Worm (Caenorhabditis elegans) whole organism, L1 larva: ENCODE measurements around the gene C46F9.5.
A peak's percentile ranks its signal among the peaks of the same experiment; 100 is the strongest.

Source experiments
- C16A3.4 ChIP-seq: fragments of 150-350 bp; optimal IDR thresholded peaks from 2 replicates; lab custom pipeline; 2014; ENCODE audit warnings: missing biosample characterization, missing genetic modification characterization
- C34B4.2 ChIP-seq: sonication (generic microtip); optimal IDR thresholded peaks from 2 replicates; lab custom pipeline; 2017; ENCODE audit warnings: mild to moderate bottlenecking, missing genetic modification characterization, missing compliant biosample characterization
- Y116A8C.19 ChIP-seq: sonication (generic microtip); optimal IDR thresholded peaks from 2 replicates; lab custom pipeline; 2016; ENCODE audit warnings: missing compliant biosample characterization, missing genetic modification characterization, borderline replicate concordance
- alr-1 ChIP-seq: fragments of 200-800 bp; sonication (Bioruptor generic); optimal IDR thresholded peaks from 2 replicates; lab custom pipeline; 2018; ENCODE audit warnings: borderline replicate concordance, mild to moderate bottlenecking, missing genetic modification characterization, missing compliant biosample characterization
- blmp-1 ChIP-seq: fragments of 150-350 bp; optimal IDR thresholded peaks from 2 replicates; lab custom pipeline; 2014; ENCODE audit warnings: missing biosample characterization, missing genetic modification characterization
- ceh-82 ChIP-seq, 3 experiments: fragments of 150-350 bp in 1 of 3; sonication (generic microtip) in 2 of 3; optimal IDR thresholded peaks; 2 replicates each; lab custom pipeline; 2014 to 2017; ENCODE audit warnings: missing biosample characterization in 3 of 3, missing genetic modification characterization in 3 of 3
- ces-1 ChIP-seq: fragments of 150-350 bp; optimal IDR thresholded peaks from 2 replicates; lab custom pipeline; 2014; ENCODE audit warnings: missing biosample characterization, missing genetic modification reagents, missing genetic modification characterization
- dsc-1 ChIP-seq: sonication (generic microtip); optimal IDR thresholded peaks from 2 replicates; lab custom pipeline; 2016; ENCODE audit warnings: mild to moderate bottlenecking, missing genetic modification characterization, missing compliant biosample characterization
- efl-1 ChIP-seq, 4 experiments: fragments of 150-350 bp; optimal IDR thresholded peaks in 3 of 4; peaks in 1 of 4; 1 replicate in 1 of 4; 2 replicates in 3 of 4; lab custom pipeline; 2014; ENCODE audit warnings: missing biosample characterization in 2 of 4, missing genetic modification characterization in 2 of 4, missing genetic modification reagents in 2 of 4
- elt-2 ChIP-seq: sonication (generic microtip); optimal IDR thresholded peaks from 2 replicates; lab custom pipeline; 2016; ENCODE audit warnings: missing genetic modification characterization, mild to moderate bottlenecking, inconsistent platforms, missing compliant biosample characterization, missing genetic modification reagents
- elt-3 ChIP-seq, 6 experiments: fragments of 150-350 bp in 1 of 6; sonication (generic microtip); optimal IDR thresholded peaks; 2 replicates each; lab custom pipeline; 2017 to 2018; ENCODE audit warnings: missing biosample characterization in 6 of 6, missing genetic modification characterization in 6 of 6, inconsistent platforms in 1 of 6
- fkh-10 ChIP-seq: sonication (generic microtip); optimal IDR thresholded peaks from 2 replicates; lab custom pipeline; 2017; ENCODE audit warnings: missing biosample characterization, missing genetic modification reagents, missing genetic modification characterization
- fos-1 ChIP-seq: fragments of 150-350 bp; optimal IDR thresholded peaks from 2 replicates; lab custom pipeline; 2014; ENCODE audit warnings: missing biosample characterization, missing genetic modification characterization
- hlh-17 ChIP-seq: fragments of 200-800 bp; sonication (Bioruptor generic); optimal IDR thresholded peaks from 2 replicates; lab custom pipeline; 2018; ENCODE audit warnings: missing genetic modification characterization, mild to moderate bottlenecking, missing compliant biosample characterization, moderate library complexity, borderline replicate concordance
- isw-1 ChIP-seq: fragments of 200-800 bp; sonication (Bioruptor generic); IDR thresholded peaks from 2 replicates; pipeline ENCODE4 v1.3.6; 2022; ENCODE audit warnings: missing genetic modification characterization, missing compliant biosample characterization
- lin-13 ChIP-seq: fragments of 150-350 bp; optimal IDR thresholded peaks from 2 replicates; lab custom pipeline; 2014; ENCODE audit warnings: missing biosample characterization, missing genetic modification reagents, missing genetic modification characterization
- lsy-2 ChIP-seq, 2 experiments: fragments of 150-350 bp; optimal IDR thresholded peaks; 2 replicates each; lab custom pipeline; 2014; ENCODE audit warnings: missing biosample characterization in 2 of 2, missing genetic modification characterization in 2 of 2
- mef-2 ChIP-seq: fragments of 150-350 bp; optimal IDR thresholded peaks from 2 replicates; lab custom pipeline; 2014; ENCODE audit warnings: missing biosample characterization, missing genetic modification characterization
- mep-1 ChIP-seq: fragments of 150-350 bp; optimal IDR thresholded peaks from 2 replicates; lab custom pipeline; 2014; ENCODE audit warnings: missing biosample characterization, missing genetic modification characterization
- nhr-19 ChIP-seq: fragments of 200-800 bp; sonication (Bioruptor generic); conservative IDR thresholded peaks from 2 replicates; pipeline ENCODE4 v1.3.6; 2022; ENCODE audit warnings: missing genetic modification characterization, missing compliant biosample characterization
- nhr-20 ChIP-seq: sonication (generic microtip); optimal IDR thresholded peaks from 2 replicates; lab custom pipeline; 2016; ENCODE audit warnings: mild to moderate bottlenecking, missing genetic modification characterization, missing compliant biosample characterization
- nhr-237 ChIP-seq: fragments of 150-350 bp; optimal IDR thresholded peaks from 2 replicates; lab custom pipeline; 2014; ENCODE audit warnings: missing biosample characterization, missing genetic modification characterization
- nhr-28 ChIP-seq: fragments of 150-350 bp; optimal IDR thresholded peaks from 2 replicates; lab custom pipeline; 2014; ENCODE audit warnings: missing biosample characterization, missing genetic modification characterization
- nhr-76 ChIP-seq: sonication (generic microtip); optimal IDR thresholded peaks from 2 replicates; lab custom pipeline; 2017; ENCODE audit warnings: missing biosample characterization, missing genetic modification characterization
- nhr-77 ChIP-seq: fragments of 150-350 bp; optimal IDR thresholded peaks from 2 replicates; lab custom pipeline; 2014; ENCODE audit warnings: missing biosample characterization, missing genetic modification characterization
- nhr-84 ChIP-seq: sonication (generic microtip); optimal IDR thresholded peaks from 2 replicates; lab custom pipeline; 2017; ENCODE audit warnings: missing biosample characterization, missing genetic modification characterization
- rnt-1 ChIP-seq: sonication (generic microtip); optimal IDR thresholded peaks from 2 replicates; lab custom pipeline; 2016; ENCODE audit warnings: mild to moderate bottlenecking, missing genetic modification characterization, moderate library complexity, missing compliant biosample characterization
- snpc-4 ChIP-seq: fragments of 150-350 bp; optimal IDR thresholded peaks from 2 replicates; lab custom pipeline; 2014; ENCODE audit warnings: missing biosample characterization, missing genetic modification characterization
- snu-23 ChIP-seq: sonication (generic microtip); optimal IDR thresholded peaks from 2 replicates; lab custom pipeline; 2016; ENCODE audit warnings: missing genetic modification characterization, missing compliant biosample characterization
- sptf-1 ChIP-seq: fragments of 150-350 bp; optimal IDR thresholded peaks from 2 replicates; lab custom pipeline; 2014; ENCODE audit warnings: missing biosample characterization, missing genetic modification characterization
- sup-37 ChIP-seq: fragments of 200-800 bp; sonication (Bioruptor generic); optimal IDR thresholded peaks from 2 replicates; lab custom pipeline; 2018; ENCODE audit warnings: mild to moderate bottlenecking, missing genetic modification characterization, missing compliant biosample characterization
- tbx-2 ChIP-seq: sonication (generic microtip); optimal IDR thresholded peaks from 2 replicates; lab custom pipeline; 2016; ENCODE audit warnings: missing genetic modification characterization, missing compliant biosample characterization
- tlp-1 ChIP-seq: fragments of 150-350 bp; optimal IDR thresholded peaks from 2 replicates; lab custom pipeline; 2014; ENCODE audit warnings: missing biosample characterization, missing genetic modification characterization
- unc-130 ChIP-seq: fragments of 150-350 bp; optimal IDR thresholded peaks from 2 replicates; lab custom pipeline; 2017; ENCODE audit warnings: missing biosample characterization, missing genetic modification characterization, inconsistent platforms
- unc-30 ChIP-seq: sonication (generic microtip); optimal IDR thresholded peaks from 2 replicates; lab custom pipeline; 2017; ENCODE audit warnings: missing biosample characterization, missing genetic modification characterization
- unc-62 ChIP-seq: fragments of 150-350 bp; optimal IDR thresholded peaks from 2 replicates; lab custom pipeline; 2014; ENCODE audit warnings: missing biosample characterization, missing genetic modification reagents, missing genetic modification characterization
- ztf-11 ChIP-seq, 2 experiments: sonication (generic microtip); optimal IDR thresholded peaks; 2 replicates each; lab custom pipeline; 2016 to 2017; ENCODE audit warnings: missing genetic modification characterization in 2 of 2, missing biosample characterization in 1 of 2, missing compliant biosample characterization in 1 of 2

C46F9.5 gene

ce11 chrII:1895278-1895677 lies at the start of gene C46F9.5:
Gene C46F9.5 (plus strand): TSS chrII:1895578.
- TF ChIP-seq snpc-4, result no peak
- TF ChIP-seq tlp-1 (tag; lab: Kevin White, UChicago), result no peak
- TF ChIP-seq nhr-237 (tag; lab: Kevin White, UChicago), result no peak
- TF ChIP-seq elt-3 (tag; optimal IDR thresholded peaks at IDR 0.05; lab: Kevin White, UChicago), result no peak
- TF ChIP-seq C34B4.2 (tag; lab: Kevin White, UChicago), result no peak
- no peak for TF ChIP-seq fkh-10 (GFP tag; lab: Kevin White, UChicago)
- no peak for TF ChIP-seq nhr-19 (GFP tag; lab: Robert Waterston, UW)
- no peak for TF ChIP-seq fos-1 (tag; lab: Kevin White, UChicago)
- TF ChIP-seq rnt-1 (tag; lab: Kevin White, UChicago), result no peak
- no peak for TF ChIP-seq nhr-28
- no peak for TF ChIP-seq dsc-1 (tag; lab: Kevin White, UChicago)
- TF ChIP-seq lsy-2 (tag; optimal IDR thresholded peaks at IDR 0.05; lab: Kevin White, UChicago), result no peak
- no peak for TF ChIP-seq C16A3.4 (tag; lab: Kevin White, UChicago)
- no peak for TF ChIP-seq Y116A8C.19 (tag; lab: Kevin White, UChicago)
- no peak for TF ChIP-seq nhr-20 (tag; lab: Kevin White, UChicago)
- no peak for TF ChIP-seq nhr-84 (tag; lab: Kevin White, UChicago)
- no peak for TF ChIP-seq alr-1 (tag; lab: Kevin White, UChicago)
- TF ChIP-seq mep-1 (tag; lab: Kevin White, UChicago), result no peak
- no peak for TF ChIP-seq tbx-2 (tag; lab: Kevin White, UChicago)
- TF ChIP-seq nhr-76 (tag; lab: Kevin White, UChicago), result no peak

- TF ChIP-seq efl-1 (optimal IDR thresholded peaks at IDR 0.05; lab: Kevin White, UChicago) (peak in 1 of 2 experiments; percentile 48), efl-1 (GFP tag; optimal IDR thresholded peaks at IDR 0.05 in 1 of 2; lab: Kevin White, UChicago) (no peak), unc-62 (no peak), ztf-11 (tag; optimal IDR thresholded peaks at IDR 0.05; lab: Kevin White, UChicago) (no peak), unc-30 (tag; lab: Kevin White, UChicago) (no peak)
These were observed 47.3 kb upstream of the C46F9.5 start, which contains the start of gene fbxb-97 for ce11 chrII:1848109-1848508. Gene fbxb-97 (minus strand): TSS chrII:1848161.

ce11 chrII:1850299-1850698 lies 45.1 kb upstream of the C46F9.5 start, which contains the start of gene fbxb-96:
Gene fbxb-96 (minus strand): TSS chrII:1850399.
- TF ChIP-seq ces-1 (GFP tag; lab: Kevin White, UChicago), result no peak
- no peak for TF ChIP-seq unc-130 (tag; lab: Kevin White, UChicago)
- TF ChIP-seq C34B4.2 (tag; lab: Kevin White, UChicago), result no peak
- TF ChIP-seq hlh-17 (GFP tag; lab: Kevin White, UChicago), result no peak
- TF ChIP-seq nhr-77 (tag; lab: Kevin White, UChicago), result no peak
- no peak for TF ChIP-seq sup-37 (GFP tag; lab: Kevin White, UChicago)
- TF ChIP-seq snpc-4, result no peak
- TF ChIP-seq isw-1, result no peak
- TF ChIP-seq sptf-1 (tag; lab: Kevin White, UChicago), result no peak

ce11 chrII:1850840-1851294 lies 44.5 kb upstream of the C46F9.5 start, which contains the start of gene C52E2.3:
Gene C52E2.3 (plus strand): TSS chrII:1851244.
- TF ChIP-seq tbx-2 (tag; lab: Kevin White, UChicago) (no peak), nhr-19 (GFP tag; lab: Robert Waterston, UW) (no peak), mef-2 (tag; lab: Kevin White, UChicago) (no peak), elt-2 (tag; lab: Kevin White, UChicago) (peak; percentile 81), ceh-82 (tag; optimal IDR thresholded peaks at IDR 0.05; lab: Kevin White, UChicago) (no peak), snu-23 (no peak), elt-3 (tag; optimal IDR thresholded peaks at IDR 0.05; lab: Kevin White, UChicago) (peak in 5 of 6 experiments; percentile 56 to 80 (median 70)), sup-37 (GFP tag; lab: Kevin White, UChicago) (no peak), lin-13 (no peak), blmp-1 (peak; percentile 26)
- TF ChIP-seq, all 84 proteins: peak for 3
